Worm (Caenorhabditis elegans) whole organism, late embryonic: Measurements from ENCODE around the gene ZK930.2.

Source experiments
- K02D7.2 ChIP-seq: sonication (generic microtip); optimal IDR thresholded peaks from 2 replicates; lab custom pipeline; 2017; ENCODE audit warnings: mild to moderate bottlenecking, missing genetic modification characterization, missing compliant biosample characterization
- T23F11.4 ChIP-seq: fragments of 200-800 bp; sonication (Bioruptor generic); optimal IDR thresholded peaks from 2 replicates; lab custom pipeline; 2018; ENCODE audit warnings: mild to moderate bottlenecking, missing genetic modification characterization, missing compliant biosample characterization
- dve-1 ChIP-seq: sonication (generic microtip); optimal IDR thresholded peaks from 2 replicates; lab custom pipeline; 2017; ENCODE audit warnings: antibody characterized with exemption, mild to moderate bottlenecking, missing genetic modification characterization, missing compliant biosample characterization
- fkh-10 ChIP-seq: fragments of 150-350 bp; optimal IDR thresholded peaks from 2 replicates; lab custom pipeline; 2014; ENCODE audit warnings: missing biosample characterization, missing genetic modification reagents, missing genetic modification characterization

DNA sequence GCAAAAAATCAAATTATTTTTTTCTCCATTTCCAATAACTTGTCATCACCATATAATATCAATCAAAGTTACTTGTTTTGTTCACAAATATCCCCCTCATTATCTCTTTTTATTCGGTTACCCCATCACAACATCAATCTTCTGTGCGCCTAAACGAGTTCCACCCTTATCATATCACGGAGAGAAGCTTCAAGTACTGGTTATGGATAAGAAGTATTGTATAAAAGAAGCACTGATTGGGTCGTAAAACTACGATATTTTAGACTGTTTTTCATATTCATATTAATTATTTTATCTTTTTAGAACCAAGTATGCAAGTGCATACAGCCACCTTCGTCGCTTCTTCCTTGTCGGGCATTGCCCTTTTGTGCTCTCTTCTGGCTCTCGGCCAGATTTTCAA, 25.0 kb downstream of the ZK930.2 start, which contains the start of gene col-84:
- TF ChIP-seq fkh-10 (GFP tag; lab: Kevin White, UChicago) (no peak), T23F11.4 (GFP tag; lab: Kevin White, UChicago) (no peak), K02D7.2 (tag; lab: Kevin White, UChicago) (no peak), dve-1 (tag; lab: Kevin White, UChicago) (no peak)
